Worm (Caenorhabditis elegans): Measurements from ENCODE around the gene C02E7.6.

- TF ChIP-seq M03D4.4 (tag; optimal IDR thresholded peaks at IDR 0.05), result no peak
- no peak for TF ChIP-seq nhr-28 (tag; optimal IDR thresholded peaks at IDR 0.05)
- TF ChIP-seq ceh-83 (GFP tag; optimal IDR thresholded peaks at IDR 0.05), result peak; percentile 59
These were observed 44.0 kb downstream of the C02E7.6 start, which contains the start of gene tam-1 for ce11 chrV:4962968-4963367.
